Fruit fly (Drosophila melanogaster) whole organism, pupa: ENCODE results near the gene CG5665.

ENCODE experiments used
- CG10348 ChIP-seq: fragments of 200-800 bp; sonication (Bioruptor generic); IDR thresholded peaks from 2 replicates; pipeline ENCODE4 v1.3.6; 2022; ENCODE audit warnings: missing biosample characterization, missing genetic modification characterization
- CG12605 ChIP-seq: fragments of 200-800 bp; sonication (Bioruptor generic); IDR thresholded peaks from 2 replicates; pipeline ENCODE4 v1.3.6; 2022; ENCODE audit warnings: missing biosample characterization, missing genetic modification characterization
- CG13204 ChIP-seq: fragments of 200-800 bp; sonication (Bioruptor generic); optimal IDR thresholded peaks from 2 replicates; lab custom pipeline; 2018; ENCODE audit warnings: missing biosample characterization, mild to moderate bottlenecking, missing genetic modification characterization, moderate library complexity
- CG14655 ChIP-seq: fragments of 200-800 bp; sonication (Bioruptor generic); optimal IDR thresholded peaks from 3 replicates; lab custom pipeline; 2017; ENCODE audit warnings: mild to moderate bottlenecking, missing biosample characterization, missing genetic modification reagents, missing genetic modification characterization
- CG15710 ChIP-seq: fragments of 200-800 bp; sonication (Bioruptor generic); optimal IDR thresholded peaks from 2 replicates; lab custom pipeline; 2018; ENCODE audit warnings: missing biosample characterization, mild to moderate bottlenecking, missing genetic modification characterization, moderate library complexity
- CG17806 ChIP-seq: fragments of 200-800 bp; sonication (Bioruptor generic); optimal IDR thresholded peaks from 2 replicates; lab custom pipeline; 2018; ENCODE audit warnings: missing biosample characterization, mild to moderate bottlenecking, missing genetic modification characterization, moderate library complexity
- CG32121 ChIP-seq: fragments of 200-800 bp; sonication (Bioruptor generic); IDR thresholded peaks from 2 replicates; pipeline ENCODE4 v1.3.6; 2022; ENCODE audit warnings: missing biosample characterization, missing genetic modification characterization
- CG34367 ChIP-seq: fragments of 200-800 bp; sonication (Bioruptor generic); optimal IDR thresholded peaks from 2 replicates; lab custom pipeline; 2018; ENCODE audit warnings: missing biosample characterization, mild to moderate bottlenecking, missing genetic modification characterization
- CG4496 ChIP-seq: fragments of 200-800 bp; sonication (Bioruptor generic); IDR thresholded peaks from 3 replicates; pipeline ENCODE4 v1.3.6; 2022; ENCODE audit warnings: missing biosample characterization, missing genetic modification characterization
- CG8159 ChIP-seq: fragments of 200-800 bp; sonication (Bioruptor generic); optimal IDR thresholded peaks from 3 replicates; lab custom pipeline; 2018; ENCODE audit warnings: missing biosample characterization, mild to moderate bottlenecking, missing genetic modification characterization, moderate library complexity
- CG8301 ChIP-seq: fragments of 200-800 bp; sonication (Bioruptor generic); optimal IDR thresholded peaks from 2 replicates; lab custom pipeline; 2018; ENCODE audit warnings: missing biosample characterization, mild to moderate bottlenecking, missing genetic modification characterization
- CG9948 ChIP-seq: fragments of 200-800 bp; sonication (Bioruptor generic); optimal IDR thresholded peaks from 2 replicates; lab custom pipeline; 2018; ENCODE audit warnings: missing biosample characterization, mild to moderate bottlenecking, missing genetic modification characterization, moderate library complexity
- D1 ChIP-seq: fragments of 200-800 bp; sonication (Bioruptor generic); optimal IDR thresholded peaks from 2 replicates; lab custom pipeline; 2018; ENCODE audit warnings: missing biosample characterization, mild to moderate bottlenecking, missing genetic modification characterization, moderate library complexity
- EcR ChIP-seq: fragments of 200-800 bp; sonication (Bioruptor generic); optimal IDR thresholded peaks from 3 replicates; lab custom pipeline; 2019; ENCODE audit warnings: missing biosample characterization, missing genetic modification characterization, mild to moderate bottlenecking, moderate library complexity, missing genetic modification reagents
- Ets98B ChIP-seq: fragments of 200-800 bp; sonication (Bioruptor generic); IDR thresholded peaks from 2 replicates; pipeline ENCODE4 v1.3.6; 2022; ENCODE audit warnings: missing biosample characterization, missing genetic modification characterization
- Pif1A ChIP-seq: fragments of 200-800 bp; sonication (Bioruptor generic); optimal IDR thresholded peaks from 3 replicates; lab custom pipeline; 2016; ENCODE audit warnings: missing biosample characterization, missing genetic modification characterization
- Pif1B ChIP-seq: fragments of 200-800 bp; sonication (Bioruptor generic); optimal IDR thresholded peaks from 3 replicates; lab custom pipeline; 2016; ENCODE audit warnings: missing biosample characterization, missing genetic modification characterization
- Snoo ChIP-seq: fragments of 200-800 bp; sonication (Bioruptor generic); optimal IDR thresholded peaks from 3 replicates; lab custom pipeline; 2017; ENCODE audit warnings: missing biosample characterization, mild to moderate bottlenecking, missing genetic modification characterization, inconsistent platforms
- fd96Ca ChIP-seq: fragments of 200-800 bp; sonication (Bioruptor generic); IDR thresholded peaks from 3 replicates; pipeline ENCODE4 v1.3.6; 2022; ENCODE audit warnings: missing biosample characterization, missing genetic modification characterization
- gl ChIP-seq: fragments of 200-800 bp; sonication (Bioruptor generic); optimal IDR thresholded peaks from 2 replicates; lab custom pipeline; 2018; ENCODE audit warnings: missing biosample characterization, mild to moderate bottlenecking, missing genetic modification characterization
- rn ChIP-seq: fragments of 200-800 bp; sonication (Bioruptor generic); IDR thresholded peaks from 2 replicates; pipeline ENCODE4 v1.3.6; 2022; ENCODE audit warnings: missing biosample characterization, missing genetic modification characterization

CG5665 gene

dm6 chr3L:20397770-20398169, 39.5 kb downstream of the CG5665 start:
- TF ChIP-seq EcR (GFP tag; lab: Kevin White, UChicago) = no peak
- no peak for TF ChIP-seq CG12605 (GFP tag; lab: Robert Waterston, UW)
- TF ChIP-seq fd96Ca (GFP tag; lab: Robert Waterston, UW) = no peak
- TF ChIP-seq CG4496 (GFP tag; lab: Robert Waterston, UW) = no peak
- no peak for TF ChIP-seq CG34367 (tag; lab: Kevin White, UChicago)
- no peak for TF ChIP-seq CG8159 (tag; lab: Kevin White, UChicago)
- no peak for TF ChIP-seq Pif1A (GFP tag; lab: Kevin White, UChicago)
- TF ChIP-seq rn (GFP tag; lab: Robert Waterston, UW) = no peak
- TF ChIP-seq D1 (tag; lab: Kevin White, UChicago) = no peak
- no peak for TF ChIP-seq CG9948 (tag; lab: Kevin White, UChicago)
- TF ChIP-seq CG8301 (tag; lab: Kevin White, UChicago) = no peak

dm6 chr3L:20398243-20399222, 40.2 kb downstream of the CG5665 start:
- peak; percentile 29; the same call in 1 of the 2 replicates for TF ChIP-seq CG10348 (GFP tag; lab: Robert Waterston, UW)
- TF ChIP-seq CG4496 (GFP tag; lab: Robert Waterston, UW) = peak; percentile 62; the same call in 2 of the 3 replicates
- peak; percentile 65 for TF ChIP-seq fd96Ca (GFP tag; lab: Robert Waterston, UW)
- TF ChIP-seq Pif1A (GFP tag; lab: Kevin White, UChicago) = peak; percentile 85
- TF ChIP-seq CG12605 (GFP tag; lab: Robert Waterston, UW) = peak; percentile 35; the same call in 1 of the 2 replicates
- TF ChIP-seq Ets98B = peak; percentile 53
- peak; percentile 65 for TF ChIP-seq CG15710 (tag; lab: Kevin White, UChicago)
- peak; percentile 65 for TF ChIP-seq Snoo (tag; lab: Kevin White, UChicago)
- TF ChIP-seq CG14655 (GFP tag; lab: Kevin White, UChicago) = no peak
- peak; percentile 87 for TF ChIP-seq CG8301 (tag; lab: Kevin White, UChicago)
- TF ChIP-seq Pif1B = peak; percentile 84
- peak; percentile 78 for TF ChIP-seq CG9948 (tag; lab: Kevin White, UChicago)
- TF ChIP-seq D1 (tag; lab: Kevin White, UChicago) = peak; percentile 16
- peak; percentile 62 for TF ChIP-seq CG34367 (tag; lab: Kevin White, UChicago)
- TF ChIP-seq CG8159 (tag; lab: Kevin White, UChicago) = peak; percentile 80
- TF ChIP-seq CG13204 (GFP tag; lab: Kevin White, UChicago) = peak; percentile 19
- TF ChIP-seq CG32121 (GFP tag; lab: Robert Waterston, UW) = peak; percentile 70
- no peak for TF ChIP-seq EcR (GFP tag; lab: Kevin White, UChicago)
- TF ChIP-seq gl (tag; lab: Kevin White, UChicago) = peak; percentile 22
- TF ChIP-seq CG17806 (tag; lab: Kevin White, UChicago) = peak; percentile 75
- TF ChIP-seq rn (GFP tag; lab: Robert Waterston, UW) = no peak

dm6 chr3L:20399550-20400109, 41.3 kb downstream of the CG5665 start:
- peak; percentile 92 for TF ChIP-seq CG8159 (tag; lab: Kevin White, UChicago)
- TF ChIP-seq EcR (GFP tag; lab: Kevin White, UChicago) = peak; percentile 29
- peak; percentile 81 for TF ChIP-seq D1 (tag; lab: Kevin White, UChicago)
- TF ChIP-seq CG17806 (tag; lab: Kevin White, UChicago) = peak; percentile 92
- TF ChIP-seq CG13204 (GFP tag; lab: Kevin White, UChicago) = peak; percentile 74
- TF ChIP-seq Pif1A (GFP tag; lab: Kevin White, UChicago) = peak; percentile 89
- peak; percentile 92 for TF ChIP-seq CG9948 (tag; lab: Kevin White, UChicago)
- peak; percentile 84 for TF ChIP-seq CG34367 (tag; lab: Kevin White, UChicago)
- peak; percentile 58 for TF ChIP-seq gl (tag; lab: Kevin White, UChicago)
- TF ChIP-seq fd96Ca (GFP tag; lab: Robert Waterston, UW) = peak; percentile 84
- TF ChIP-seq CG10348 (GFP tag; lab: Robert Waterston, UW) = peak; percentile 74; the same call in 1 of the 2 replicates
- TF ChIP-seq CG8301 (tag; lab: Kevin White, UChicago) = peak; percentile 94
- TF ChIP-seq Ets98B = peak; percentile 78
- TF ChIP-seq CG15710 (tag; lab: Kevin White, UChicago) = peak; percentile 91
- peak; percentile 86 for TF ChIP-seq Snoo (tag; lab: Kevin White, UChicago)
- TF ChIP-seq CG32121 (GFP tag; lab: Robert Waterston, UW) = peak; percentile 90
- peak; percentile 95 for TF ChIP-seq CG14655 (GFP tag; lab: Kevin White, UChicago)
- TF ChIP-seq rn (GFP tag; lab: Robert Waterston, UW) = peak; percentile 65; the same call in 1 of the 2 replicates
- peak; percentile 88 for TF ChIP-seq Pif1B
- peak; percentile 82 for TF ChIP-seq CG12605 (GFP tag; lab: Robert Waterston, UW)
- peak; percentile 91 for TF ChIP-seq CG4496 (GFP tag; lab: Robert Waterston, UW)
- TF ChIP-seq, all 21 proteins: peak for 21

- TF ChIP-seq CG14655 (GFP tag; lab: Kevin White, UChicago) (no peak), fd96Ca (GFP tag; lab: Robert Waterston, UW) (no peak), CG4496 (GFP tag; lab: Robert Waterston, UW) (0 out of 3 replicates have a peak, but pooled peaks have one; percentile 13)
Observed at dm6 chr3L:20400515-20400914, 42.2 kb downstream of the CG5665 start.
